Worm (Caenorhabditis elegans) whole organism, L2 larva: ENCODE measurements around the gene Y7A5A.2.

Experiments used
- C34F6.9 ChIP-seq: fragments of 150-350 bp; optimal IDR thresholded peaks from 2 replicates; lab custom pipeline; 2014; ENCODE audit warnings: missing biosample characterization, missing genetic modification characterization
- Y55F3AM.14 ChIP-seq: fragments of 200-800 bp; sonication (Bioruptor generic); optimal IDR thresholded peaks from 2 replicates; lab custom pipeline; 2018; ENCODE audit warnings: mild to moderate bottlenecking, missing genetic modification characterization, missing compliant biosample characterization
- alr-1 ChIP-seq: fragments of 150-350 bp; optimal IDR thresholded peaks from 2 replicates; lab custom pipeline; 2014; ENCODE audit warnings: missing biosample characterization, missing genetic modification characterization
- aly-2 ChIP-seq: fragments of 150-350 bp; optimal IDR thresholded peaks from 2 replicates; lab custom pipeline; 2014; ENCODE audit warnings: missing biosample characterization, missing genetic modification characterization
- ama-1 ChIP-seq: fragments of 150-350 bp; optimal IDR thresholded peaks from 2 replicates; lab custom pipeline; 2018; ENCODE audit warnings: inconsistent platforms
- ceh-82 ChIP-seq: fragments of 150-350 bp; optimal IDR thresholded peaks from 2 replicates; lab custom pipeline; 2014; ENCODE audit warnings: missing biosample characterization, missing genetic modification characterization
- dmd-4 ChIP-seq: sonication (generic microtip); optimal IDR thresholded peaks from 2 replicates; lab custom pipeline; 2017; ENCODE audit warnings: missing biosample characterization, missing genetic modification characterization
- egl-27 ChIP-seq: sonication (generic microtip); optimal IDR thresholded peaks from 3 replicates; lab custom pipeline; 2017; ENCODE audit warnings: missing biosample characterization, missing genetic modification reagents, missing genetic modification characterization
- elt-1 ChIP-seq: fragments of 150-350 bp; optimal IDR thresholded peaks from 2 replicates; lab custom pipeline; 2014; ENCODE audit warnings: missing biosample characterization, missing genetic modification characterization
- fos-1 ChIP-seq: fragments of 150-350 bp; optimal IDR thresholded peaks from 2 replicates; lab custom pipeline; 2014; ENCODE audit warnings: missing biosample characterization, missing genetic modification characterization
- gmeb-1 ChIP-seq: fragments of 150-350 bp; optimal IDR thresholded peaks from 2 replicates; lab custom pipeline; 2014; ENCODE audit warnings: missing biosample characterization, missing genetic modification characterization
- lin-13 ChIP-seq: fragments of 150-350 bp; optimal IDR thresholded peaks from 2 replicates; lab custom pipeline; 2014; ENCODE audit warnings: missing biosample characterization, missing genetic modification reagents, missing genetic modification characterization
- lin-39 ChIP-seq: fragments of 150-350 bp; optimal IDR thresholded peaks from 2 replicates; lab custom pipeline; 2014; ENCODE audit warnings: missing biosample characterization, missing genetic modification reagents, missing genetic modification characterization
- mab-5 ChIP-seq: fragments of 150-350 bp; optimal IDR thresholded peaks from 2 replicates; lab custom pipeline; 2014; ENCODE audit warnings: missing biosample characterization, missing genetic modification characterization
- mbf-1 ChIP-seq: sonication (generic microtip); optimal IDR thresholded peaks from 2 replicates; lab custom pipeline; 2017; ENCODE audit warnings: missing biosample characterization, missing genetic modification characterization
- nhr-10 ChIP-seq: sonication (generic microtip); optimal IDR thresholded peaks from 2 replicates; lab custom pipeline; 2017; ENCODE audit warnings: missing biosample characterization, missing genetic modification characterization
- nhr-11 ChIP-seq: fragments of 150-350 bp; optimal IDR thresholded peaks from 2 replicates; lab custom pipeline; 2014; ENCODE audit warnings: missing biosample characterization, missing genetic modification characterization
- nhr-12 ChIP-seq: fragments of 150-350 bp; optimal IDR thresholded peaks from 2 replicates; lab custom pipeline; 2014; ENCODE audit warnings: missing biosample characterization, missing genetic modification characterization
- nhr-129 ChIP-seq: fragments of 150-350 bp; optimal IDR thresholded peaks from 2 replicates; lab custom pipeline; 2014; ENCODE audit warnings: missing biosample characterization, missing genetic modification characterization
- nhr-23 ChIP-seq: fragments of 150-350 bp; optimal IDR thresholded peaks from 2 replicates; lab custom pipeline; 2014; ENCODE audit warnings: missing biosample characterization, missing genetic modification reagents, missing genetic modification characterization
- nhr-25 ChIP-seq: fragments of 150-350 bp; sonication (generic microtip); optimal IDR thresholded peaks from 3 replicates; lab custom pipeline; 2014; ENCODE audit warnings: missing biosample characterization, missing genetic modification characterization
- nhr-6 ChIP-seq: fragments of 150-350 bp; optimal IDR thresholded peaks from 2 replicates; lab custom pipeline; 2014; ENCODE audit warnings: missing biosample characterization, missing genetic modification characterization
- peb-1 ChIP-seq: fragments of 150-350 bp; optimal IDR thresholded peaks from 2 replicates; lab custom pipeline; 2014; ENCODE audit warnings: missing biosample characterization, missing genetic modification characterization
- skn-1 ChIP-seq: sonication (generic microtip); optimal IDR thresholded peaks from 2 replicates; lab custom pipeline; 2017; ENCODE audit warnings: missing biosample characterization, missing genetic modification characterization
- snpc-4 ChIP-seq: fragments of 150-350 bp; optimal IDR thresholded peaks from 2 replicates; lab custom pipeline; 2014; ENCODE audit warnings: missing biosample characterization, missing genetic modification characterization
- unc-39 ChIP-seq: fragments of 150-350 bp; optimal IDR thresholded peaks from 2 replicates; lab custom pipeline; 2014; ENCODE audit warnings: missing biosample characterization, missing genetic modification characterization
- unc-55 ChIP-seq: fragments of 150-350 bp; sonication (generic microtip); optimal IDR thresholded peaks from 3 replicates; lab custom pipeline; 2014; ENCODE audit warnings: missing biosample characterization, missing genetic modification reagents, missing genetic modification characterization
- unc-62 ChIP-seq: fragments of 150-350 bp; optimal IDR thresholded peaks from 2 replicates; lab custom pipeline; 2014; ENCODE audit warnings: missing biosample characterization, missing genetic modification reagents, missing genetic modification characterization
- zag-1 ChIP-seq: fragments of 150-350 bp; optimal IDR thresholded peaks from 2 replicates; lab custom pipeline; 2014; ENCODE audit warnings: missing biosample characterization, missing genetic modification characterization
- ztf-1 ChIP-seq: fragments of 200-800 bp; sonication (Bioruptor generic); conservative IDR thresholded peaks from 2 replicates; pipeline ENCODE4 v1.3.6; 2022; ENCODE audit warnings: missing genetic modification characterization, missing compliant biosample characterization
- ztf-11 ChIP-seq: sonication (generic microtip); optimal IDR thresholded peaks from 2 replicates; lab custom pipeline; 2017; ENCODE audit warnings: missing biosample characterization, missing genetic modification characterization
- ztf-4 ChIP-seq: fragments of 150-350 bp; optimal IDR thresholded peaks from 2 replicates; lab custom pipeline; 2014; ENCODE audit warnings: missing biosample characterization, missing genetic modification characterization

The Y7A5A.2 gene

DNA sequence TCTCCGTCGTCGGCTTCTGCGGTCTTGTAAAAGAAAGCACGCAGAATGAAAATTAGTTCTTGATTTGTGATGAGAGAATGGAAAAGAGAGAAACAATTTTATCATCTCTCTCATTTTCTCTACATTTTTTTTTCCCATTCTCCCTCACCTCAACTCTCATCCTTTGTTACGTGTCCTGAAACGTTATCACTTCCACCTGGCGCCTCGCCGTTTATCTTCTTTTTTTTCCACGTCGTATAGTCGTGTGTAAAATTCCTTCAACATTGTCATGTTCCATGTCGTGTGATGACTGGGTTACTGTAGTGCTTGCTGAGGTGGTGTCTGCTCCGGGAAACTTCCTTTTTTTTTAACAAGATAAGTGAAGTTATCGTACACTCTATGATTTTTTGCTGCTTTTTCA, 7.0 kb upstream of the Y7A5A.2 start (continued):
- TF ChIP-seq aly-2: no peak
- TF ChIP-seq nhr-25 (tag; lab: Kevin White, UChicago): no peak
- no peak for TF ChIP-seq zag-1 (tag; lab: Kevin White, UChicago)
- peak; percentile 25 for TF ChIP-seq gmeb-1 (tag; lab: Kevin White, UChicago)
- no peak for TF ChIP-seq nhr-10 (tag; lab: Kevin White, UChicago)
- no peak for TF ChIP-seq ztf-1
- TF ChIP-seq skn-1 (tag; lab: Kevin White, UChicago): no peak
- TF ChIP-seq nhr-6 (tag; lab: Kevin White, UChicago): peak; percentile 27
- TF ChIP-seq mbf-1 (tag; lab: Kevin White, UChicago): no peak
- TF ChIP-seq unc-55 (GFP tag; lab: Kevin White, UChicago): no peak
- no peak for TF ChIP-seq nhr-11 (tag; lab: Kevin White, UChicago)
- peak; percentile 23 for TF ChIP-seq lin-13 (GFP tag; lab: Kevin White, UChicago)
- peak; percentile 20 for TF ChIP-seq snpc-4 (tag; lab: Kevin White, UChicago)

- TF ChIP-seq lin-39 (tag; lab: Kevin White, UChicago) (no peak), nhr-12 (no peak), ceh-82 (tag; lab: Kevin White, UChicago) (no peak), unc-62 (GFP tag; lab: Kevin White, UChicago) (no peak), dmd-4 (tag; lab: Kevin White, UChicago) (no peak), fos-1 (tag; lab: Kevin White, UChicago) (peak; percentile 12), zag-1 (tag; lab: Kevin White, UChicago) (no peak)
These were observed 850 bp upstream of the Y7A5A.2 start, which contains the start of gene Y7A5A.13 for ce11 chrX:15773262-15773908. Gene Y7A5A.13, plus strand, starts transcription at chrX:15773858.

ce11 chrX:15771411-15771810, 1.1 kb downstream of the Y7A5A.2 start, which contains the start of gene Y7A5A.1:
Gene Y7A5A.1, minus strand, starts transcription at chrX:15771493.
- TF ChIP-seq peb-1 (tag; lab: Kevin White, UChicago) (no peak), ztf-1 (no peak), fos-1 (tag; lab: Kevin White, UChicago) (peak; percentile 66), mab-5 (tag; lab: Kevin White, UChicago) (no peak)

DNA sequence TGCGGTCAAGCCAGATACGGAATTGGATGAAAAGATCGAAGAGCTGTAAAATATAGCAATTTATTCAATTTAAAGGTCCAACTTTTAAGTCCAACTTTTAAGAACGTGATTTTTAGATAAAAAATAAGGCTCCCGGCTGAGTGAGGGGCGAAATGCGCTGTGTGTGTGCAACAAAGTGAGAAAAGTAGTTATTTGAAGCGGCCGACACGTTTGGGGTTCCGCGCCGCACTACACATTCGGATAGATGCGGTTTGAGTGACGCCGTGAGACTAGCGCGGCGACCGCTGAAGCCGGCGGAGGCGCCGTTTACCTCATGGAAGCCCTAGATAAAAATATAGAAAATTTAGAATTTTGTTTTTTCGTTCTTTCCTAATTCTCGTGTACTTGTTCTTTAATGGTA, 1.7 kb downstream of the Y7A5A.2 start:
- TF ChIP-seq ztf-11 (no peak), egl-27 (tag; lab: Kevin White, UChicago) (no peak), snpc-4 (tag; lab: Kevin White, UChicago) (peak; percentile 20)

DNA sequence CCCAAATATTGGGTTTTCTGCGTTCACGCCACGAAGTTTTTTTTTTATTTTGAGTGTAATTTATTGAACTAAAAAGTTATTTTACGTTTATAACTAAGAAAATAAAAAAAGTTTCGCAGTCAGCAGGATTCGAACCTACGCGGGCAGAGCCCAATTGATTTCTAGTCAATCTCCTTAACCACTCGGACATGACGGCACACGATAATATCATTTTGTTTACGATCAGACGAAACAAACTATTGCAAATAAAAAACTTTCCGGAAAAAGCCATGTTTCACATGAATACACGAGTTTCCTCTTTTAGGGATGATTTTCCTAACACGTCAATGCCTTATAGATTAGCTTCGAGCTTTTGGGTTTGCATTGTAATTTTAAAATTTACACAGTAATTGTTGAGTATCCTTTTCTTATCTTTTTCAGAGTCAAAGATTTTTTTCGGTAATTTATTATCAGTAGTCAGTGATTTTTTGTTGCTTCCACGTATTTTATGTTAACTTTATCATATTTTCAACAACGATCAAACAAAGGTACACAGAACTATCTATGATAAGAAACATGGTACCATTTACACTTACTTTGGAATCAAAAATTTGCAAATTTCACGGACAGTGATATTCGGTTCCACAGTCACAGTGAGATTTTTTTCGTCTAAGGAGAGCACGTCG, 2.5 kb downstream of the Y7A5A.2 start:
- TF ChIP-seq ama-1 (lab: Kevin White, UChicago): no peak
- no peak for TF ChIP-seq egl-27 (tag; lab: Kevin White, UChicago)
- peak; percentile 18 for TF ChIP-seq fos-1 (tag; lab: Kevin White, UChicago)
- no peak for TF ChIP-seq nhr-129
- TF ChIP-seq, all 48 proteins: peak for 1

- TF ChIP-seq unc-55 (GFP tag; lab: Kevin White, UChicago) (no peak), elt-1 (tag; lab: Kevin White, UChicago) (no peak), nhr-25 (tag; lab: Kevin White, UChicago) (no peak), ceh-82 (tag; lab: Kevin White, UChicago) (no peak), Y55F3AM.14 (no peak), unc-39 (tag; lab: Kevin White, UChicago) (no peak), nhr-12 (no peak), egl-27 (tag; lab: Kevin White, UChicago) (no peak), ztf-4 (tag; lab: Kevin White, UChicago) (no peak), nhr-10 (tag; lab: Kevin White, UChicago) (no peak), nhr-23 (tag; lab: Kevin White, UChicago) (no peak), zag-1 (tag; lab: Kevin White, UChicago) (no peak), C34F6.9 (tag; lab: Kevin White, UChicago) (no peak), unc-62 (GFP tag; lab: Kevin White, UChicago) (no peak), skn-1 (tag; lab: Kevin White, UChicago) (no peak), gmeb-1 (tag; lab: Kevin White, UChicago) (no peak), alr-1 (no peak), aly-2 (no peak), fos-1 (tag; lab: Kevin White, UChicago) (no peak)
These were observed 4.0 kb downstream of the Y7A5A.2 start for ce11 chrX:15768532-15768931.
